Worm (Caenorhabditis elegans): ENCODE data around the gene Y39G8B.2.

Gene Y39G8B.2

DNA sequence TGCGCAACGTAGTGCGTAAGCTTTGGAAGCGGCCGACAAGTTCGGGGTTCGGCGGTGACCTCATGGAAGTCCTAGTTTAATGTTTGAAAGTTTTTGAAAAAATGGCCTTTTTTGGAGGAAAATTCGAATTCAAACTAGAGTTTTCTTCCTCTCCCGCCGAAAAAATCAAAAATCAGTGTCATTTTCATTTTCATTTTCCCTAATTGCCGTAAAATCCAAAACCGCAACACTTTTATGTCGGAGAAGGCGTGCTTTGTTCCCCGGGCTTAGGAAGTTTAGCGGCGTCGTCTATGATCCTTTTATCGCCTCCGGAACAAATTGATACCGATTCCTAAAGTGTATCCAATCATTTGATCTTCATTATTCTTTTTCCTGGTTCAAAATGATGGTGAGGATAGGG is 51.1 kb downstream of the Y39G8B.2 start, which contains the start of gene mltn-5:
Gene mltn-5 (plus strand): TSS at position 301 of the 400 bp plus-strand sequence.
- TF ChIP-seq fkh-6 (tag; optimal IDR thresholded peaks at IDR 0.05) = no peak
- no peak for TF ChIP-seq tbx-7 (tag; optimal IDR thresholded peaks at IDR 0.05)
